Worm (Caenorhabditis elegans) whole organism, early embryonic: ENCODE results near the gene srd-48.
A peak's percentile ranks its signal among the peaks of the same experiment; 100 is the strongest.

Experiments
- B0310.2 ChIP-seq: sonication (generic microtip); optimal IDR thresholded peaks from 2 replicates; lab custom pipeline; 2016; ENCODE audit warnings: mild to moderate bottlenecking, missing genetic modification characterization, missing compliant biosample characterization
- F13C5.2 ChIP-seq: sonication (generic microtip); optimal IDR thresholded peaks from 2 replicates; lab custom pipeline; 2017; ENCODE audit warnings: mild to moderate bottlenecking, missing genetic modification characterization, inconsistent platforms, missing compliant biosample characterization
- aly-1 ChIP-seq: sonication (generic microtip); optimal IDR thresholded peaks from 2 replicates; lab custom pipeline; 2016; ENCODE audit warnings: missing genetic modification characterization, missing compliant biosample characterization
- ama-1 ChIP-seq: fragments of 150-350 bp; optimal IDR thresholded peaks from 2 replicates; lab custom pipeline; 2014
- ceh-13 ChIP-seq: fragments of 200-800 bp; sonication (Bioruptor generic); optimal IDR thresholded peaks from 2 replicates; lab custom pipeline; 2018; ENCODE audit warnings: mild to moderate bottlenecking, missing genetic modification characterization, missing compliant biosample characterization
- ceh-36 ChIP-seq: sonication (generic microtip); optimal IDR thresholded peaks from 2 replicates; lab custom pipeline; 2016; ENCODE audit warnings: missing genetic modification characterization, inconsistent platforms, missing compliant biosample characterization
- ets-7 ChIP-seq: sonication (generic microtip); optimal IDR thresholded peaks from 2 replicates; lab custom pipeline; 2016; ENCODE audit warnings: missing genotype, missing genetic modification characterization, missing compliant biosample characterization
- flt-1 ChIP-seq: fragments of 200-800 bp; sonication (Bioruptor generic); IDR thresholded peaks from 2 replicates; pipeline ENCODE4 v1.3.6; 2022; ENCODE audit warnings: missing genetic modification characterization, missing compliant biosample characterization
- hmbx-1 ChIP-seq: sonication (generic microtip); optimal IDR thresholded peaks from 2 replicates; lab custom pipeline; 2016; ENCODE audit warnings: mild to moderate bottlenecking, missing genetic modification characterization, missing compliant biosample characterization
- hmg-4 ChIP-seq: fragments of 200-800 bp; sonication (Bioruptor generic); optimal IDR thresholded peaks from 2 replicates; lab custom pipeline; 2018; ENCODE audit warnings: mild to moderate bottlenecking, missing genetic modification characterization, missing compliant biosample characterization
- hnd-1 ChIP-seq: sonication (generic microtip); optimal IDR thresholded peaks from 2 replicates; lab custom pipeline; 2016; ENCODE audit warnings: missing genetic modification characterization, missing compliant biosample characterization
- pes-1 ChIP-seq: fragments of 200-800 bp; sonication (Bioruptor generic); IDR thresholded peaks from 2 replicates; pipeline ENCODE4 v1.3.6; 2022; ENCODE audit warnings: missing genetic modification reagents, missing genetic modification characterization, missing compliant biosample characterization
- scrt-1 ChIP-seq: fragments of 200-800 bp; sonication (Bioruptor generic); IDR thresholded peaks from 2 replicates; pipeline ENCODE4 v1.3.6; 2022; ENCODE audit warnings: missing genetic modification characterization, missing compliant biosample characterization
- sea-1 ChIP-seq: fragments of 200-800 bp; sonication (Bioruptor generic); conservative IDR thresholded peaks from 2 replicates; pipeline ENCODE4 v1.3.6; 2022; ENCODE audit warnings: missing genetic modification characterization, missing compliant biosample characterization
- tbx-11 ChIP-seq: fragments of 200-800 bp; sonication (Bioruptor generic); IDR thresholded peaks from 2 replicates; pipeline ENCODE4 v1.3.6; 2022; ENCODE audit warnings: missing genetic modification characterization, missing compliant biosample characterization
- tbx-37 ChIP-seq: fragments of 200-800 bp; sonication (Bioruptor generic); conservative IDR thresholded peaks from 2 replicates; pipeline ENCODE4 v1.3.6; 2022; ENCODE audit warnings: missing genetic modification reagents, missing genetic modification characterization, missing compliant biosample characterization
- tra-4 ChIP-seq: sonication (generic microtip); optimal IDR thresholded peaks from 2 replicates; lab custom pipeline; 2017; ENCODE audit warnings: missing genetic modification characterization, missing compliant biosample characterization

srd-48 gene

ce11 chrX:12337846-12338490 is 2.1 kb downstream of the srd-48 start, which contains the start of gene srd-44:
srd-44 (plus strand) TSS chrX:12338440.
- TF ChIP-seq ama-1 (no peak), hmbx-1 (tag; lab: Kevin White, UChicago) (peak; percentile 38), B0310.2 (peak; percentile 20), ceh-36 (tag; lab: Kevin White, UChicago) (no peak), tbx-11 (peak; percentile 61), scrt-1 (0 out of 2 replicates have a peak, but pooled peaks have one; percentile 70), ceh-13 (GFP tag; lab: Kevin White, UChicago) (peak; percentile 57), F13C5.2 (tag; lab: Kevin White, UChicago) (peak; percentile 52), tra-4 (tag; lab: Kevin White, UChicago) (no peak), tbx-37 (GFP tag; lab: Robert Waterston, UW) (0 out of 2 replicates have a peak, but pooled peaks have one; percentile 47), hnd-1 (peak; percentile 27)

ce11 chrX:12341338-12341737 is 5.4 kb downstream of the srd-48 start, which contains the start of gene zig-2:
zig-2 (minus strand) TSS chrX:12341438.
- no peak for TF ChIP-seq sea-1 (GFP tag; lab: Robert Waterston, UW)
- no peak for TF ChIP-seq ets-7 (tag; lab: Kevin White, UChicago)
- no peak for TF ChIP-seq scrt-1
- no peak for TF ChIP-seq pes-1
- TF ChIP-seq tbx-11 = no peak
- TF ChIP-seq aly-1 (tag; lab: Kevin White, UChicago) = no peak
- no peak for TF ChIP-seq ceh-13 (GFP tag; lab: Kevin White, UChicago)
- TF ChIP-seq tbx-37 (GFP tag; lab: Robert Waterston, UW) = no peak
- TF ChIP-seq B0310.2 = no peak
- no peak for TF ChIP-seq tra-4 (tag; lab: Kevin White, UChicago)
- no peak for TF ChIP-seq hmg-4 (GFP tag; lab: Kevin White, UChicago)
- TF ChIP-seq flt-1 = no peak
- no peak for TF ChIP-seq hnd-1
- no peak for TF ChIP-seq ama-1
- TF ChIP-seq F13C5.2 (tag; lab: Kevin White, UChicago) = no peak
- TF ChIP-seq hmbx-1 (tag; lab: Kevin White, UChicago) = no peak
- no peak for TF ChIP-seq ceh-36 (tag; lab: Kevin White, UChicago)

- no peak for TF ChIP-seq ceh-13 (GFP tag; lab: Kevin White, UChicago)
- no peak for TF ChIP-seq ceh-36 (tag; lab: Kevin White, UChicago)
- no peak for TF ChIP-seq ama-1
- no peak for TF ChIP-seq tbx-37 (GFP tag; lab: Robert Waterston, UW)
- no peak for TF ChIP-seq F13C5.2 (tag; lab: Kevin White, UChicago)
- no peak for TF ChIP-seq pes-1
- TF ChIP-seq sea-1 (GFP tag; lab: Robert Waterston, UW) = no peak
- TF ChIP-seq B0310.2 = no peak
- TF ChIP-seq aly-1 (tag; lab: Kevin White, UChicago) = no peak
- no peak for TF ChIP-seq hmbx-1 (tag; lab: Kevin White, UChicago)
- no peak for TF ChIP-seq tra-4 (tag; lab: Kevin White, UChicago)
- TF ChIP-seq tbx-11 = no peak
- no peak for TF ChIP-seq hmg-4 (GFP tag; lab: Kevin White, UChicago)
- TF ChIP-seq hnd-1 = no peak
- TF ChIP-seq scrt-1 = no peak
- no peak for TF ChIP-seq ets-7 (tag; lab: Kevin White, UChicago)
These were observed 7.4 kb downstream of the srd-48 start, which contains the start of the genes nspc-9 and nspc-10 for ce11 chrX:12343279-12343678. nspc-9 (minus strand) TSS chrX:12343379. nspc-10 (plus strand) TSS chrX:12343609.

- TF ChIP-seq aly-1 (tag; lab: Kevin White, UChicago) = no peak
- no peak for TF ChIP-seq B0310.2
- TF ChIP-seq hmbx-1 (tag; lab: Kevin White, UChicago) = no peak
- TF ChIP-seq hmg-4 (GFP tag; lab: Kevin White, UChicago) = no peak
- no peak for TF ChIP-seq scrt-1
- no peak for TF ChIP-seq ama-1
- TF ChIP-seq F13C5.2 (tag; lab: Kevin White, UChicago) = no peak
- TF ChIP-seq flt-1 = no peak
- TF ChIP-seq ceh-36 (tag; lab: Kevin White, UChicago) = no peak
- no peak for TF ChIP-seq tra-4 (tag; lab: Kevin White, UChicago)
- TF ChIP-seq ceh-13 (GFP tag; lab: Kevin White, UChicago) = no peak
- no peak for TF ChIP-seq hnd-1
- no peak for TF ChIP-seq sea-1 (GFP tag; lab: Robert Waterston, UW)
- no peak for TF ChIP-seq tbx-11
- TF ChIP-seq tbx-37 (GFP tag; lab: Robert Waterston, UW) = no peak
- no peak for TF ChIP-seq pes-1
These were observed 10.8 kb downstream of the srd-48 start, which contains the start of gene F42F12.11 for ce11 chrX:12346729-12347128. F42F12.11 (plus strand) TSS chrX:12347029.

- TF ChIP-seq hmbx-1 (tag; lab: Kevin White, UChicago) = no peak
- TF ChIP-seq tbx-11 = peak; percentile 69
- TF ChIP-seq ceh-36 (tag; lab: Kevin White, UChicago) = peak; percentile 11
- TF ChIP-seq F13C5.2 (tag; lab: Kevin White, UChicago) = no peak
These were observed 11.9 kb downstream of the srd-48 start for ce11 chrX:12347822-12348221.

- no peak for TF ChIP-seq ets-7 (tag; lab: Kevin White, UChicago)
- TF ChIP-seq tbx-11 = no peak
- TF ChIP-seq F13C5.2 (tag; lab: Kevin White, UChicago) = no peak
- no peak for TF ChIP-seq B0310.2
- no peak for TF ChIP-seq flt-1
- no peak for TF ChIP-seq ama-1
- TF ChIP-seq hmg-4 (GFP tag; lab: Kevin White, UChicago) = no peak
- TF ChIP-seq tbx-37 (GFP tag; lab: Robert Waterston, UW) = no peak
- no peak for TF ChIP-seq aly-1 (tag; lab: Kevin White, UChicago)
- no peak for TF ChIP-seq tra-4 (tag; lab: Kevin White, UChicago)
- no peak for TF ChIP-seq pes-1
- no peak for TF ChIP-seq hnd-1
These were observed 12.4 kb downstream of the srd-48 start, which contains the start of gene F42F12.14 for ce11 chrX:12348329-12348728. F42F12.14 (plus strand) TSS chrX:12348629.

ce11 chrX:12350207-12350606 is 14.3 kb downstream of the srd-48 start, which contains the start of gene F42F12.3:
F42F12.3 (plus strand) TSS chrX:12350578.
- no peak for TF ChIP-seq B0310.2
- no peak for TF ChIP-seq tbx-11
- TF ChIP-seq ceh-36 (tag; lab: Kevin White, UChicago) = no peak
- no peak for TF ChIP-seq ama-1
